Fruit fly (Drosophila melanogaster) whole organism, embryonic: ENCODE measurements around the gene CG17264.

Experiments used
- Asciz ChIP-seq: fragments of 200-800 bp; sonication (Bioruptor generic); optimal IDR thresholded peaks from 2 replicates; lab custom pipeline; 2017; ENCODE audit warnings: missing biosample characterization, mild to moderate bottlenecking, missing genetic modification characterization, missing genetic modification reagents
- Atf-2 ChIP-seq: fragments of 200-800 bp; sonication (Bioruptor generic); optimal IDR thresholded peaks from 2 replicates; lab custom pipeline; 2016; ENCODE audit warnings: missing biosample characterization, missing genetic modification characterization
- BEAF-32 ChIP-seq: fragments of 200-800 bp; sonication (Bioruptor generic); optimal IDR thresholded peaks from 3 replicates; lab custom pipeline; 2017; ENCODE audit warnings: missing biosample characterization, missing genetic modification characterization, mild to moderate bottlenecking, moderate library complexity, missing genetic modification reagents
- BtbVII ChIP-seq: fragments of 200-800 bp; sonication (Bioruptor generic); optimal IDR thresholded peaks from 3 replicates; lab custom pipeline; 2017; ENCODE audit warnings: missing biosample characterization, mild to moderate bottlenecking, missing genetic modification characterization
- CG11247 ChIP-seq: fragments of 200-800 bp; sonication (Bioruptor generic); IDR thresholded peaks from 2 replicates; pipeline ENCODE4 v1.3.6; 2022; ENCODE audit warnings: missing biosample characterization, missing genetic modification characterization
- CG14441 ChIP-seq: fragments of 200-800 bp; sonication (Bioruptor generic); IDR thresholded peaks from 2 replicates; pipeline ENCODE4 v1.3.6; 2022; ENCODE audit warnings: missing biosample characterization, missing genetic modification characterization
- CG17829 ChIP-seq: fragments of 200-800 bp; optimal IDR thresholded peaks from 2 replicates; lab custom pipeline; 2019; ENCODE audit warnings: missing biosample characterization, mild to moderate bottlenecking, missing genetic modification characterization, moderate library complexity
- CG18011 ChIP-seq: fragments of 200-800 bp; sonication (Bioruptor generic); optimal IDR thresholded peaks from 2 replicates; lab custom pipeline; 2017; ENCODE audit warnings: missing biosample characterization, missing genetic modification characterization, mild to moderate bottlenecking, moderate library complexity, missing genotype
- CG18619 ChIP-seq: fragments of 200-800 bp; sonication (Bioruptor generic); optimal IDR thresholded peaks from 3 replicates; lab custom pipeline; 2017; ENCODE audit warnings: missing biosample characterization, mild to moderate bottlenecking, missing genetic modification characterization
- CG2199 ChIP-seq: fragments of 200-800 bp; sonication (Bioruptor generic); IDR thresholded peaks from 3 replicates; pipeline ENCODE4 v1.3.6; 2022; ENCODE audit warnings: missing biosample characterization, missing genetic modification characterization
- CG2712 ChIP-seq: fragments of 200-800 bp; optimal IDR thresholded peaks from 3 replicates; lab custom pipeline; 2019; ENCODE audit warnings: missing biosample characterization, mild to moderate bottlenecking, missing genetic modification characterization, moderate library complexity
- CG32772 ChIP-seq: fragments of 200-800 bp; sonication (Bioruptor generic); IDR thresholded peaks from 2 replicates; pipeline ENCODE4 v1.3.6; 2022; ENCODE audit warnings: missing biosample characterization, missing genetic modification characterization
- CG3995 ChIP-seq: fragments of 200-800 bp; sonication (Bioruptor generic); optimal IDR thresholded peaks from 3 replicates; lab custom pipeline; 2016; ENCODE audit warnings: missing biosample characterization, missing genetic modification characterization
- CG4854 ChIP-seq: fragments of 200-800 bp; sonication (Bioruptor generic); optimal IDR thresholded peaks from 2 replicates; lab custom pipeline; 2016; ENCODE audit warnings: missing biosample characterization, missing genetic modification characterization, inconsistent platforms
- CG5953 ChIP-seq: fragments of 200-800 bp; sonication (Bioruptor generic); IDR thresholded peaks from 2 replicates; pipeline ENCODE4 v1.3.6; 2022; ENCODE audit warnings: missing biosample characterization, missing genetic modification characterization
- CG6765 ChIP-seq: fragments of 200-800 bp; sonication (Bioruptor generic); optimal IDR thresholded peaks from 3 replicates; lab custom pipeline; 2017; ENCODE audit warnings: missing biosample characterization, mild to moderate bottlenecking, missing genetic modification characterization
- CG7357 ChIP-seq: fragments of 200-800 bp; sonication (Bioruptor generic); IDR thresholded peaks from 3 replicates; pipeline ENCODE4 v1.3.6; 2022; ENCODE audit warnings: missing biosample characterization, missing genetic modification characterization
- CG7372 ChIP-seq: fragments of 200-800 bp; sonication (Bioruptor generic); IDR thresholded peaks from 2 replicates; pipeline ENCODE4 v1.3.6; 2022; ENCODE audit warnings: missing biosample characterization, missing genetic modification characterization
- CG9215 ChIP-seq: fragments of 200-800 bp; sonication (Bioruptor generic); IDR thresholded peaks from 2 replicates; pipeline ENCODE4 v1.3.6; 2022; ENCODE audit warnings: missing biosample characterization, missing genetic modification characterization
- CG9797 ChIP-seq: fragments of 200-800 bp; sonication (Bioruptor generic); optimal IDR thresholded peaks from 3 replicates; lab custom pipeline; 2018; ENCODE audit warnings: missing biosample characterization, mild to moderate bottlenecking, missing genetic modification characterization
- Camta ChIP-seq: fragments of 200-800 bp; sonication (Bioruptor generic); optimal IDR thresholded peaks from 2 replicates; lab custom pipeline; 2016; ENCODE audit warnings: missing biosample characterization, missing genetic modification characterization
- CrebB ChIP-seq: fragments of 200-800 bp; sonication (Bioruptor generic); optimal IDR thresholded peaks from 3 replicates; lab custom pipeline; 2018; ENCODE audit warnings: missing biosample characterization, mild to moderate bottlenecking, missing genetic modification characterization
- D ChIP-seq, 2 experiments: fragments of 200-800 bp in 1 of 2; fragments of >200 bp in 1 of 2; sonication (Bioruptor generic) in 1 of 2; optimal IDR thresholded peaks; 2 replicates in 1 of 2; 3 replicates in 1 of 2; lab custom pipeline; 2017; ENCODE audit warnings: mild to moderate bottlenecking in 1 of 2, missing biosample characterization in 1 of 2, missing genetic modification characterization in 1 of 2, missing genetic modification reagents in 1 of 2
- Dip3 ChIP-seq: fragments of 200-800 bp; sonication (Bioruptor generic); optimal IDR thresholded peaks from 3 replicates; lab custom pipeline; 2016; ENCODE audit warnings: missing biosample characterization, missing genetic modification characterization
- Elba2 ChIP-seq: fragments of 200-800 bp; sonication (Bioruptor generic); optimal IDR thresholded peaks from 3 replicates; lab custom pipeline; 2016; ENCODE audit warnings: missing biosample characterization, missing genetic modification characterization
- Gsc ChIP-seq: fragments of 200-800 bp; sonication (Bioruptor generic); IDR thresholded peaks from 2 replicates; pipeline ENCODE4 v1.3.6; 2022; ENCODE audit warnings: missing biosample characterization, missing genetic modification characterization
- H15 ChIP-seq: fragments of 200-800 bp; sonication (Bioruptor generic); IDR thresholded peaks from 3 replicates; pipeline ENCODE4 v1.3.6; 2022; ENCODE audit warnings: missing biosample characterization, missing genetic modification characterization
- Hr51 ChIP-seq, 2 experiments: fragments of 200-800 bp; sonication (Bioruptor generic); optimal IDR thresholded peaks; 2 replicates in 1 of 2; 3 replicates in 1 of 2; lab custom pipeline; 2016 to 2018; ENCODE audit warnings: missing biosample characterization in 2 of 2, missing genetic modification characterization in 2 of 2, mild to moderate bottlenecking in 1 of 2, moderate library complexity in 1 of 2
- Myb ChIP-seq: fragments of 200-800 bp; sonication (Bioruptor generic); optimal IDR thresholded peaks from 2 replicates; lab custom pipeline; 2016; ENCODE audit warnings: missing biosample characterization, missing genetic modification characterization
- Poxn ChIP-seq: fragments of 200-800 bp; sonication (Bioruptor generic); IDR thresholded peaks from 2 replicates; pipeline ENCODE4 v1.3.6; 2022; ENCODE audit warnings: missing biosample characterization, missing genetic modification characterization
- Xrp1 ChIP-seq: fragments of 200-800 bp; sonication (Bioruptor generic); IDR thresholded peaks from 2 replicates; pipeline ENCODE4 v1.3.6; 2022; ENCODE audit warnings: missing biosample characterization, missing genetic modification characterization
- ara ChIP-seq: fragments of 200-800 bp; sonication (Bioruptor generic); IDR thresholded peaks from 2 replicates; pipeline ENCODE4 v1.3.6; 2022; ENCODE audit warnings: missing biosample characterization, missing genetic modification characterization
- ase ChIP-seq: fragments of 200-800 bp; sonication (Bioruptor generic); IDR thresholded peaks from 3 replicates; pipeline ENCODE4 v1.3.6; 2022; ENCODE audit warnings: missing biosample characterization, missing genetic modification characterization
- bab2 ChIP-seq: fragments of 200-800 bp; sonication (Bioruptor generic); optimal IDR thresholded peaks from 2 replicates; lab custom pipeline; 2016; ENCODE audit warnings: missing biosample characterization, missing genetic modification characterization
- dm ChIP-seq: fragments of 200-800 bp; sonication (Bioruptor generic); optimal IDR thresholded peaks from 3 replicates; lab custom pipeline; 2016; ENCODE audit warnings: missing biosample characterization, missing genetic modification characterization
- dmrt11E ChIP-seq: fragments of 200-800 bp; sonication (Bioruptor generic); optimal IDR thresholded peaks from 3 replicates; lab custom pipeline; 2018; ENCODE audit warnings: missing biosample characterization, mild to moderate bottlenecking, missing genetic modification characterization, moderate library complexity
- ems ChIP-seq: fragments of 200-800 bp; sonication (Bioruptor generic); optimal IDR thresholded peaks from 3 replicates; lab custom pipeline; 2016; ENCODE audit warnings: missing biosample characterization, missing genetic modification characterization
- fd64A ChIP-seq: fragments of 200-800 bp; sonication (Bioruptor generic); optimal IDR thresholded peaks from 3 replicates; lab custom pipeline; 2018; ENCODE audit warnings: missing biosample characterization, mild to moderate bottlenecking, missing genetic modification characterization
- gro ChIP-seq: fragments of 200-800 bp; sonication (Bioruptor generic); optimal IDR thresholded peaks from 2 replicates; lab custom pipeline; 2016; ENCODE audit warnings: missing biosample characterization, missing genetic modification characterization
- h ChIP-seq: fragments of >200 bp; optimal IDR thresholded peaks from 2 replicates; lab custom pipeline; 2017
- ham ChIP-seq: fragments of 200-800 bp; sonication (Bioruptor generic); IDR thresholded peaks from 2 replicates; pipeline ENCODE4 v1.3.6; 2022; ENCODE audit warnings: missing biosample characterization, missing genetic modification characterization
- hth ChIP-seq: fragments of >200 bp; optimal IDR thresholded peaks from 2 replicates; lab custom pipeline; 2017; ENCODE audit warnings: inconsistent platforms
- klu ChIP-seq: fragments of 200-800 bp; sonication (Bioruptor generic); IDR thresholded peaks from 2 replicates; pipeline ENCODE4 v1.3.6; 2022; ENCODE audit warnings: missing biosample characterization, missing genetic modification characterization
- mam ChIP-seq: fragments of 200-800 bp; sonication (Bioruptor generic); optimal IDR thresholded peaks from 3 replicates; lab custom pipeline; 2016; ENCODE audit warnings: missing biosample characterization, missing genetic modification characterization
- nerfin-1 ChIP-seq: fragments of 200-800 bp; sonication (Bioruptor generic); optimal IDR thresholded peaks from 3 replicates; lab custom pipeline; 2019; ENCODE audit warnings: missing biosample characterization, mild to moderate bottlenecking, missing genetic modification characterization, moderate library complexity
- org-1 ChIP-seq: fragments of 200-800 bp; sonication (Bioruptor generic); optimal IDR thresholded peaks from 2 replicates; lab custom pipeline; 2017; ENCODE audit warnings: missing biosample characterization, missing genetic modification characterization
- ro ChIP-seq: fragments of 200-800 bp; sonication (Bioruptor generic); IDR thresholded peaks from 2 replicates; pipeline ENCODE4 v1.3.6; 2022; ENCODE audit warnings: missing biosample characterization, missing genetic modification characterization
- run ChIP-seq: fragments of 200-800 bp; sonication (Bioruptor generic); optimal IDR thresholded peaks from 3 replicates; lab custom pipeline; 2018; ENCODE audit warnings: missing biosample characterization, mild to moderate bottlenecking, missing genetic modification characterization
- stc ChIP-seq: fragments of 200-800 bp; sonication (Bioruptor generic); IDR thresholded peaks from 2 replicates; pipeline ENCODE4 v1.3.6; 2022; ENCODE audit warnings: missing biosample characterization, missing genetic modification characterization
- stwl ChIP-seq: fragments of 200-800 bp; sonication (Bioruptor generic); optimal IDR thresholded peaks from 3 replicates; lab custom pipeline; 2018; ENCODE audit warnings: missing biosample characterization, mild to moderate bottlenecking, missing genetic modification characterization, moderate library complexity
- twi ChIP-seq: fragments of 200-800 bp; optimal IDR thresholded peaks from 2 replicates; lab custom pipeline; 2019; ENCODE audit warnings: missing biosample characterization, mild to moderate bottlenecking, missing genetic modification characterization, moderate library complexity
- vfl ChIP-seq: fragments of 200-800 bp; sonication (Bioruptor generic); optimal IDR thresholded peaks from 2 replicates; lab custom pipeline; 2016; ENCODE audit warnings: missing biosample characterization, missing genetic modification characterization
- zfh1 ChIP-seq: fragments of 200-800 bp; sonication (Bioruptor generic); IDR thresholded peaks from 3 replicates; pipeline ENCODE4 v1.3.6; 2022; ENCODE audit warnings: missing biosample characterization, missing genetic modification characterization

Gene CG17264

dm6 chr2L:3003399-3003798 is 14.9 kb upstream of the CG17264 start (continued):
- TF ChIP-seq Myb (GFP tag; lab: Kevin White, UChicago), result no peak
- TF ChIP-seq ara (GFP tag; lab: Robert Waterston, UW), result peak; percentile 46; the same call in 1 of the 2 replicates
- TF ChIP-seq run (tag; lab: Kevin White, UChicago), result peak; percentile 56
- TF ChIP-seq CG9215 (GFP tag; lab: Robert Waterston, UW), result no peak
- no peak for TF ChIP-seq CrebB (tag; lab: Kevin White, UChicago)
- peak; percentile 65 for TF ChIP-seq CG2712 (tag; lab: Kevin White, UChicago)
- TF ChIP-seq stwl, result no peak
- no peak for TF ChIP-seq ase (GFP tag; lab: Robert Waterston, UW)
- peak; percentile 27 for TF ChIP-seq CG17829 (tag; lab: Kevin White, UChicago)
- no peak for TF ChIP-seq CG9797
- no peak for TF ChIP-seq Elba2
- TF ChIP-seq dm (GFP tag; lab: Kevin White, UChicago), result no peak
- TF ChIP-seq CG6765 (GFP tag; lab: Kevin White, UChicago), result no peak
- TF ChIP-seq Atf-2 (GFP tag; lab: Kevin White, UChicago), result no peak
- TF ChIP-seq bab2 (GFP tag; lab: Kevin White, UChicago), result peak; percentile 59
- TF ChIP-seq CG3995 (GFP tag; lab: Kevin White, UChicago), result no peak
- no peak for TF ChIP-seq dmrt11E (tag; lab: Kevin White, UChicago)
- TF ChIP-seq Dip3 (GFP tag; lab: Kevin White, UChicago), result no peak
- TF ChIP-seq Gsc (GFP tag; lab: Robert Waterston, UW), result no peak
- TF ChIP-seq ro (GFP tag; lab: Robert Waterston, UW), result no peak
- TF ChIP-seq fd64A (GFP tag; lab: Kevin White, UChicago), result peak; percentile 52
- TF ChIP-seq h, result no peak
- TF ChIP-seq BtbVII (GFP tag; lab: Kevin White, UChicago), result peak; percentile 24
- no peak for TF ChIP-seq CG14441 (GFP tag; lab: Robert Waterston, UW)
- peak; percentile 14 for TF ChIP-seq ems
- no peak for TF ChIP-seq ham (GFP tag; lab: Robert Waterston, UW)
- TF ChIP-seq stc, result peak; percentile 67
- TF ChIP-seq CG7372 (GFP tag; lab: Robert Waterston, UW), result no peak
- no peak for TF ChIP-seq gro
- TF ChIP-seq H15 (GFP tag; lab: Robert Waterston, UW), result 0 out of 3 replicates have a peak, but pooled peaks have one; percentile 21
- TF ChIP-seq CG5953 (GFP tag; lab: Robert Waterston, UW), result peak; percentile 62
- 0 out of 3 replicates have a peak, but pooled peaks have one; percentile 32 for TF ChIP-seq zfh1 (GFP tag; lab: Robert Waterston, UW)
- TF ChIP-seq mam (GFP tag; lab: Kevin White, UChicago), result no peak
- TF ChIP-seq CG11247 (GFP tag; lab: Robert Waterston, UW), result no peak
- TF ChIP-seq CG2199 (GFP tag; lab: Robert Waterston, UW), result no peak
- no peak for TF ChIP-seq BEAF-32 (GFP tag; lab: Kevin White, UChicago)
- TF ChIP-seq CG18619 (GFP tag; lab: Kevin White, UChicago), result peak; percentile 13
- TF ChIP-seq D (optimal IDR thresholded peaks at IDR 0.05; lab: Kevin White, UChicago), result no peak
- TF ChIP-seq D (GFP tag; optimal IDR thresholded peaks at IDR 0.05; lab: Kevin White, UChicago), result peak; percentile 57
- TF ChIP-seq CG7357, result no peak
- TF ChIP-seq CG4854, result no peak
- TF ChIP-seq Hr51 (GFP tag; optimal IDR thresholded peaks at IDR 0.05; lab: Kevin White, UChicago), result peak in 1 of 2 experiments; percentile 73
- peak; percentile 8 for TF ChIP-seq org-1 (GFP tag; lab: Kevin White, UChicago)
- peak; percentile 52 for TF ChIP-seq nerfin-1 (tag; lab: Kevin White, UChicago)
- no peak for TF ChIP-seq klu (GFP tag; lab: Robert Waterston, UW)
- TF ChIP-seq Camta, result peak; percentile 19
- TF ChIP-seq CG18011 (GFP tag; lab: Kevin White, UChicago), result no peak
- TF ChIP-seq hth (lab: Kevin White, UChicago), result no peak
- TF ChIP-seq twi, result no peak
- TF ChIP-seq vfl (GFP tag; lab: Kevin White, UChicago), result no peak
- TF ChIP-seq CG32772 (GFP tag; lab: Robert Waterston, UW), result 0 out of 2 replicates have a peak, but pooled peaks have one; percentile 42
- TF ChIP-seq Xrp1 (GFP tag; lab: Robert Waterston, UW), result peak; percentile 40; the same call in 1 of the 2 replicates
- no peak for TF ChIP-seq Poxn (GFP tag; lab: Robert Waterston, UW)
- peak; percentile 88 for TF ChIP-seq Asciz
